Worm (Caenorhabditis elegans): ENCODE data around the gene smc-6.
A peak's percentile ranks its signal among the peaks of the same experiment; 100 is the strongest.
"Not testable (repeated sequence)": the region's sequence is repeated elsewhere in the genome, so short reads cannot be mapped to it uniquely, and the experiment has no call there.

smc-6 gene

DNA sequence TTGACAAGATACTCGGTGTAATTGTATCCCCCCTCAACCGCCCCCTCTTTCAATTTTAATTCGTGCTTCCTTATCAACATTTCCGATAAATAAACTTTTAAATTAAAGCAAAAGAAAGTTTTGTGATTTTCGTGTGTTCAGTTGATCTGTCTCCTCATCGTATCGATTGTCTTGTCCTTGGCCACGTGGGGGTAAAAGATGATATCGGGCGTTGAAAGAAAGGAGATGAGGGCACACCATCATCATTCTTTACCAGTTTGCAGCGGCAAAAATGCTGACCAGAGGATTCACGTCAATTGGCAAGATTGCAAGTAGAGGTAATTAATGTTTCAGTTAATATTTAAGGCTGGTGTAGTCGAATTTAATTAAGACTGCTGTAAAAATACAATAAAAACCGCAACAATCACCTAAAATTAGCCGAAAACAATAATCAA is 31.2 kb upstream of the smc-6 start, which contains the start of gene F54D5.7:
TSS of gene F54D5.7 (plus strand) at position 264 of the 434 bp plus-strand sequence.
- TF ChIP-seq dao-5 (tag; optimal IDR thresholded peaks at IDR 0.05) = no peak
- no peak for TF ChIP-seq him-1 (tag; optimal IDR thresholded peaks at IDR 0.05)
- TF ChIP-seq W03F9.2 (tag; optimal IDR thresholded peaks at IDR 0.05) = peak; percentile 30

DNA sequence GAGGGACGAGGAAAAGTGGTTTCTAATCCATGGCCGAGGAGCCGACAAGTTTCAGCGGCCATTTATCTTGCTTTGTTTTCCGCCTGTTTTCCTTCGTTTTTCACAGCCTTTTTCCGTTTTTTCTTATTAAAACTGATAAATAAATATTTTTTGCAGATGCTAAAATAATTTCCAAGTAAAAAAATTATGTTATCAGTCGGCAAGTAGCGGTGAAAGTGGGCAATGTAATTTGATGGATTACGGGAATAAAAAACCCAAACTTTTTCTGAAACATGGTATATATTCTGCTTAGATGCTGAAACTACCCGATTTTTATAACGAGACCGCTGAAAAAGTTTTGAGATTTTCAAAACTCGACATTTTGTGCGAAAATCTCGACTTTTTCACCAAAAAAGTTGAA is 26.5 kb upstream of the smc-6 start, which contains the start of gene dhgd-1:
TSS of gene dhgd-1 (minus strand) at position 101 of the 400 bp plus-strand sequence.
- not testable (repeated sequence) for TF ChIP-seq dao-5, him-1, W03F9.2 (tag; optimal IDR thresholded peaks at IDR 0.05)

DNA sequence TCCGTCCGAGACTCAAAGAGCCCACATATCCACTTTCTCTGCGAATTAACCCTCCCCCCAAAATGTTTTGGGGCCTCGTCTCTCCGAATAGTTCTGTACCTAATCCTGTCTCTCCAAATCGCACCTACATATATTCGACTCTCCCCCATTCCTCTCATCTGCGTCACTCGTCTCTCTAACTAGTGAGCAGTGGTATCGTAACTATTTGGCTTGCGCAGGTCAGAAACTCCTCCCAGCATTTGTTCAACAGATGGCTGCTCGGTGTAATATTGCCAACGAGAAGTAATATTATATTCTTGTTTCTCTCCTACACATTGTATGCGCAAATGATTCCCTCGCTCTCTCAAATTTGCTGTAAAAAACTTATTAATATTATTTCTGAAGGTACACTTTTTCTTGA is 22.9 kb upstream of the smc-6 start, which contains the start of gene F54D5.24:
TSS of gene F54D5.24 (plus strand) at position 316 of the 400 bp plus-strand sequence.
- no peak for TF ChIP-seq dao-5 (tag; optimal IDR thresholded peaks at IDR 0.05)
- no peak for TF ChIP-seq him-1 (tag; optimal IDR thresholded peaks at IDR 0.05)
- no peak for TF ChIP-seq W03F9.2 (tag; optimal IDR thresholded peaks at IDR 0.05)

DNA sequence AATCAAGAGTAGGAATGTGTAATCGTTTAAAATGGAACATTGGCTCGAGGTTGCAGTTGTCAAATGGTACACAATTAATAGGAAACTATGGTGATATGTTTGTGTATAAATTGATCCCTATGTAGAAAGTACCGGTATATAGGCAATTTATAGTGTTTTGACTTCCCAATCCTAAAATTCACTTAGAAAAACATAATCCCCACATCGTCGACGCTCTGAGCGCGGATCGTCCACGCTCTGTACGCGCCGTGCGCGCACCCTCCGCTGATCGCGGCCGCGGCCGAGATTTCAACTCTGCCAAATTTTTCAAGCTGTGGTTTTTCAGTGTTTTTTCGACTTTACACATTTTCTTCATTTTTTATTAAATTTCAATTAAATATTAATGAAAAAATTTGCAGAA is 22.2 kb upstream of the smc-6 start, which contains the start of gene F54D5.17:
TSS of gene F54D5.17 (plus strand) at position 301 of the 400 bp plus-strand sequence.
- TF ChIP-seq W03F9.2 (tag; optimal IDR thresholded peaks at IDR 0.05) (no peak), dao-5 (tag; optimal IDR thresholded peaks at IDR 0.05) (no peak), him-1 (tag; optimal IDR thresholded peaks at IDR 0.05) (no peak)

DNA sequence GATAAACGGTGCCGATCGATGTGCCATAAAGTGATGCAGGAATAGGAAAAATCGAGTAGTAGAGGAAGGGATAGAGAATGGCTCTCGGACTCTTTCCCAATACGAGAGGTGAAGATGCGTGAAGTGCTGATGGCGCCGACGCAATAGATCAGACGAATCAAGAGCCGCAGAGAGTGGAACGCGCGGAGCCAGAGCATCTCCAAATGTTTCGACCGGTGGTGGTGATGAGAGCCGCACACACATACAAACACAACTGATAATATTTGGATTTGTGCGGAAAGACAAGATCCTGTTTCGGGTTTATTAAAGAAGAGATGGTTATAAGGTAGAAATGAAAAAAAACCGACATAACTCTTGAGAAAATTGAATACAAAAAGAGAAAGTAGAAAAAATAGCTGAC is 14.4 kb upstream of the smc-6 start, which contains the start of gene F54D5.15:
TSS of gene F54D5.15 (minus strand) at position 101 of the 400 bp plus-strand sequence.
- TF ChIP-seq W03F9.2 (tag; optimal IDR thresholded peaks at IDR 0.05) (no peak), dao-5 (tag; optimal IDR thresholded peaks at IDR 0.05) (no peak), him-1 (tag; optimal IDR thresholded peaks at IDR 0.05) (no peak)

DNA sequence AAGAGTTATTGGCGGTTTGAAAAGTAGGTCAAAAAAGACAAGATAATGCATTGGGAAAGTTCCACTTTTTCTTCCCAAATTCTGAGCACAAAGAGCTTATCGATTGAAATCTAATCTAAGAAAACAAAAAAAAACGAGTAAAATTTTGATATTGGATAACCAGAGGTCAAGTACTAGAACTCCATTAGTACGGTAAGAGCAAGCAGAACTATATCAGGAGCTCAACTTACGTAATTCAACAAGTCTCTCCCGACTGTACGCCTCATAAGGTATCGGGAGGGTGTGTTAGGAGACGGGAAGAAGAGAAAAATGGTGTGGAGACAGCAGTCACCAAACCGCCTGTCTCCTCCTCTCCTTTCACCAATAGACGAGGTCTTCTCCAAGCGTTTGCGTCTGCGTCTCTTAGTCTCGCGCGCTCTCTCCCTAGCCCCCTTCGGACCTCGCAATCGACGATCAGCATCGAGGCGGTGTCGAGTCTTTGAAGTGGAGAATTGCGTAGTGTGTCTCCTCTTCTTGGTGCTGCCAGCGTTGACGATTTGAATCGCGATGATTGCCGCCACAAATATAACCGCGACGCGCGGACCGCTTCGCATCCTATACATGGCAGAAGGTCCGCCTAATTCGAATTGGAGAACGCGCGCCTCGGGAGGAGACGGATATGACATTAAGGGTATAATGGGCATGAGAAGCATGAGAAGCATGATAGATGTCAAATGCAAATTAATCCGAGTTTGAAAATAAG is 11.4 kb upstream of the smc-6 start, which contains the start of gene F54D5.5:
TSS of gene F54D5.5 (minus strand) at position 51 of the 742 bp plus-strand sequence.
- TF ChIP-seq him-1 (tag; optimal IDR thresholded peaks at IDR 0.05) = no peak
- no peak for TF ChIP-seq W03F9.2 (tag; optimal IDR thresholded peaks at IDR 0.05)
- no peak for TF ChIP-seq dao-5 (tag; optimal IDR thresholded peaks at IDR 0.05)

DNA sequence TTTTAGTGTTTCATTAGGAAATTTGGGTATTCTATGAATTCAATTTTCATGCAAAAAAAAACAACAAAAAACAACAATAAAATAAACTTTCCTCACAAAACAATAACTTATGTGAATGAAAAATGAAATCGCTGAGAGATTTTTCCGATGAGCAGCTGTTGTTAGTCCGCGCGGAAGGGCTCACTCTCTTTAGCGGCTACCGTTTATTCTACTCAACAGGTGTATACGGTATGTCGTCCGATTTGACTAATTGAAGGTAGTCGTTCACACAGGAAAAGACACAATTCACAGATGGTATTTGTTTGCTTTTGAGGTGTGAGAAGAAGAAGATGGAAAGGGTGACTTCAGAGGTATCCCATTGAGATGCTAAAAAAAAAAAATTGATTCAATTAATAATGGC is 9.8 kb upstream of the smc-6 start:
- no peak for TF ChIP-seq W03F9.2 (tag; optimal IDR thresholded peaks at IDR 0.05)
- no peak for TF ChIP-seq dao-5 (tag; optimal IDR thresholded peaks at IDR 0.05)
- no peak for TF ChIP-seq him-1 (tag; optimal IDR thresholded peaks at IDR 0.05)

DNA sequence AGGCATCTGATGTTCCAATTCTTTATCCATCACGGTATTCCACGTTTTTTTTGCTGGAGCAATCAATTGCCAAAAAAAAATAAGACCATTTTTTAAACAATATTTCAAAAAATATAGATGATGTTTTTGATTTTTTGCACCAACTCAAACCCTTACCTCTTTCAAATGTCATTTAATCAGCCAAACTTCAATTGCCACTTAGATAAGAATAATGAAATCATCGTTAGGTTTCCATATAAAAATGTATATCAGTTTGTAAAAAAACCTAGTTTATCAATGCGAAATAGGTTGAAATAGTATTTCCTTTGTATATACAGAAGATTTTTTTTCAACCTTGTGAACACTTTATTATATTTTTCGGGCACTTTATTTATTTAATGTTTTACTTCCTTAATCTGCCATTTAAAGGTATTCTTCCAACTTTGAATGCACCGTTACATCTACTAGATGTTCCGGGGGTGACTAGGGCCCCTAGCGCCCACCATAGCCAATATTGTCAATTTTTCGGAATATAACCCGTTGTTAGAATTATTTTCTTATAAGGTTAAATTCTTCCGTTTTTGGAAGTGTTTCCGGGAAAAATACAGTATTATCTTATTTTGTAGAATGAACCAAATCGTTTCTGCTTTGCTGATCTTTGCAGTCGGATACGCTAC is 9.2 kb upstream of the smc-6 start, which contains the start of the genes F54D5.23 and F54D5.4:
TSS of gene F54D5.23 (minus strand) at position 75 of the 656 bp plus-strand sequence.
TSS of gene F54D5.4 (plus strand) at position 606 of the 656 bp plus-strand sequence.
- TF ChIP-seq him-1 (tag; optimal IDR thresholded peaks at IDR 0.05) (no peak), dao-5 (tag; optimal IDR thresholded peaks at IDR 0.05) (no peak), W03F9.2 (tag; optimal IDR thresholded peaks at IDR 0.05) (no peak)

DNA sequence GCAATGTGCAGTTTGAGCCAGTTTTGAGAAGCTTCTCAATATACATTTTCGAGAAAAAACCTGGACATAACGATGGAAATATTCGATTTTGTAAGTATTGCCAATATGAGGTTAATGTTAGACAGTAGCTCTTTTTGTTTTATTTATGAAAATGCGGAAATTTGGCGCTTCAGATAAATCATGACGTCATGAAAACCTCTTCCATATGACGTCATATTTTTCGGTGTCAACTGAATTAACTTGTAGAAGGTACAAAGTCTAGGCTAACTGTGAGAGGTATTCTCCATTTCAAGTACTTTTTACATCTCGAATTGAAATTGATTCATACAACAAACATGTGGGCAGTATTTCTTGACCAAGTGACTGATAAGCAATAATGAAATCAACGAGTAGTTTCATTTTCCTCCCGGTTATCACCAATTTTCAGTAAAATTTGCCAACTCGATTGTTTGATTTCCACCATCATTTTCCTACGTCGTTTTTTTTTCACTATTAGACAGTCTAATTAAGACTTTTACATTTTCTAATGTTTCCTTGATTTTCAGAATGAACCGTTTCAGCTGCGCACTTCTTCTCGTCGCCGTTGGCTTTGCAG is 7.2 kb upstream of the smc-6 start, which contains the start of gene F54D5.3:
TSS of gene F54D5.3 (plus strand) at position 546 of the 595 bp plus-strand sequence.
- TF ChIP-seq W03F9.2 (tag; optimal IDR thresholded peaks at IDR 0.05) (no peak), dao-5 (tag; optimal IDR thresholded peaks at IDR 0.05) (no peak), him-1 (tag; optimal IDR thresholded peaks at IDR 0.05) (no peak)

DNA sequence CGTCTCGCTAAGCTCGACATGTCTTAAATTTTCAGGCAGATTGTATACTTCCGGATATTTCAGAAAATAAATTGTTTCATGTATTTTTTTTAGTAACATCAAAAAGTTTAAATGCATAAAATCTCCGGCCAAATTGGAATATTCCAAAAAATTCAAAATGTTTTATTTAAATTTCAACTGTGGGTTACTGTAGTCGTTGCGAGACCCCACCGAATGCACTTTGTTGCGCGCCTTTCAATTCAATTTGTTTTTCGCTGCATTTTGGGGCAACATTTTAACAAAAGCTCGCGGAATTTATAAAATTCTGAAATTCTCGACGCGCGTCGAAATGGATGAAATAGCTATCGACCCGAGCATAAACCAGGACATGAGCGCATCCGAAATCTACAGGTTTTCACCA is 5.6 kb upstream of the smc-6 start, which contains the start of gene F54D5.2:
TSS of gene F54D5.2 (plus strand) at position 237 of the 400 bp plus-strand sequence.
- TF ChIP-seq W03F9.2 (tag; optimal IDR thresholded peaks at IDR 0.05) (no peak), dao-5 (tag; optimal IDR thresholded peaks at IDR 0.05) (no peak), him-1 (tag; optimal IDR thresholded peaks at IDR 0.05) (no peak)

DNA sequence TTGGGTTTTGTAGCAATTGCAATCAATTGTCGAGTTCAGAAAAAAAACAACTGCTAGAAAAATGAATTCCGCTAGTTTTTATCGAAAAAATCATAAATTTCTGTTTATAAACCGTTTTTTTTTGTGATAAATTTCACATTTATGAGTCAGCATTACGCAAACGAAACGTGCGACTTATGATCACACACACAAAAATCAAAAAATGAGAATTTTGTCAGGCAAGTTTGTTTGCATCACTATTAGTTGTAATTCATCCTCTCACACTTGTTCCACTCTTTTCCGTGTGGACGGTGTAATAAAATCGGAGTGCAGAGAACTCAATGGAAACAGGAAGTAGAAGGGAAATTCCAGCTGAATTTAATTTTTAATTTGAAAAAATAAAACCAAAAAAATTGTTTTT is 1.1 kb upstream of the smc-6 start, which contains the start of gene pcs-1:
TSS of gene pcs-1 (minus strand) at position 344 of the 400 bp plus-strand sequence.
- TF ChIP-seq dao-5 (tag; optimal IDR thresholded peaks at IDR 0.05) (no peak), him-1 (tag; optimal IDR thresholded peaks at IDR 0.05) (no peak), W03F9.2 (tag; optimal IDR thresholded peaks at IDR 0.05) (no peak)

DNA sequence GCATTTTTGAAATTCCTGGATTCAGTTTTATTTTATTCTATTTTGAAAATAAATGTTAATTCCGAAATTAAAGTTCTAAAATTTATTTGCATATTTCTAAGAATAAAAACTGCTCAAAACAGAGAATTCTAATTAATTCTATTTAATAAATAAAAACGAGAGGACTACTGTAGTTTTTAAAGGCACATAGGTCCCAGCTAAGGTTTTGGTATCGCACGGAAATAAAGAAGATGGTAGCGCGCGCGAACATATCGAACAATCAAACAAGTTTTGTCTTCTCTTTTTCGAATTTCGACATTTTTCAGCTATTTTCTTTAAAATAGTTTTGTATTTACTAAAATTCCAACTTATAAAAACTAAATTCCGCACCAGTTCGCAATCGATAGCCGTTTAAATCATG is 655 bp upstream of the smc-6 start:
- TF ChIP-seq W03F9.2 (tag; optimal IDR thresholded peaks at IDR 0.05) (no peak), him-1 (tag; optimal IDR thresholded peaks at IDR 0.05) (no peak), dao-5 (tag; optimal IDR thresholded peaks at IDR 0.05) (no peak)

DNA sequence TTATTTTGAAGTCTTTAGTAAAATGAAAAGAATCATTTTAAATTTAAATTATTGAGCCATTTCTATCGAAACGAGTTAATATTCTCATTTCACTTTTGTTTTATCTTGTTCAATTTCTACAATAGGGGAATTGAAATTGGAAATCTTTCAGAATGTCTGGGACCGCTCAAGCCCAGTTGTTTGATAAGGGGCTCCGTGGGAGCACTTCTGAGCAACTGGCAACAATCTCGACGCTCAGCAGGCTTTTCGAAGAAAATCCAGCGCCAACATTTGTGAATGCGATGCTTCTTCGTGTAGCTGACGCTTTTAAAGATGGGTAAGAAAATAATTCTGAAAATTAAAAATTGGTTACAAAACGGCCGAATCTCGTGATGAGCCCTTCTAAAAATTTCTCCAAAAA is 4.2 kb downstream of the smc-6 start, which contains the start of gene ints-7:
TSS of gene ints-7 (plus strand) at position 152 of the 400 bp plus-strand sequence.
- TF ChIP-seq him-1 (tag; optimal IDR thresholded peaks at IDR 0.05) (no peak), W03F9.2 (tag; optimal IDR thresholded peaks at IDR 0.05) (no peak), dao-5 (tag; optimal IDR thresholded peaks at IDR 0.05) (no peak)
